Fruit fly (Drosophila melanogaster): ENCODE data around the gene Mgat2.

Mgat2 gene

dm6 chr3R:29983073-29983544, 38.9 kb downstream of the Mgat2 start, which contains the start of gene CG7896 (continued):
- TF ChIP-seq Usf (GFP tag; optimal IDR thresholded peaks at IDR 0.05): peak; percentile 41
- TF ChIP-seq CG32772 (GFP tag; IDR thresholded peaks at IDR 0.05): peak; percentile 78
- TF ChIP-seq CG18476 (GFP tag; optimal IDR thresholded peaks at IDR 0.05): peak; percentile 11
- no peak for TF ChIP-seq jumu (GFP tag; optimal IDR thresholded peaks at IDR 0.05)
- peak; percentile 28 for TF ChIP-seq trem (tag; optimal IDR thresholded peaks at IDR 0.05)
- TF ChIP-seq CG1603 (tag; optimal IDR thresholded peaks at IDR 0.05): peak; percentile 31
- peak; percentile 84 for TF ChIP-seq CG31441 (GFP tag; IDR thresholded peaks at IDR 0.05)
- TF ChIP-seq CG12942 (GFP tag; optimal IDR thresholded peaks at IDR 0.05): peak; percentile 38
- peak; percentile 70 for TF ChIP-seq CG3281 (GFP tag; optimal IDR thresholded peaks at IDR 0.05)
- TF ChIP-seq gsb-n (tag; optimal IDR thresholded peaks at IDR 0.05): peak; percentile 12
- TF ChIP-seq Mrtf (GFP tag; IDR thresholded peaks at IDR 0.05): peak; percentile 71; the same call in 1 of the 3 replicates
- peak; percentile 67 for TF ChIP-seq Hmr (GFP tag; optimal IDR thresholded peaks at IDR 0.05)
- peak; percentile 53 for TF ChIP-seq Jarid2 (GFP tag; optimal IDR thresholded peaks at IDR 0.05)
- TF ChIP-seq nerfin-1 (tag; optimal IDR thresholded peaks at IDR 0.05): peak; percentile 45
- TF ChIP-seq dati (GFP tag; IDR thresholded peaks at IDR 0.05): no peak
- peak in 1 of 3 experiments; percentile 13 for TF ChIP-seq Stat92E (GFP tag; optimal IDR thresholded peaks at IDR 0.05)
- peak; percentile 72 for TF ChIP-seq CG8924 (tag; optimal IDR thresholded peaks at IDR 0.05)
- no peak for TF ChIP-seq z (GFP tag; IDR thresholded peaks at IDR 0.05)
- TF ChIP-seq Hr51 (GFP tag; optimal IDR thresholded peaks at IDR 0.05): peak in 1 of 2 experiments; percentile 73
- no peak for TF ChIP-seq Bgb (GFP tag; IDR thresholded peaks at IDR 0.05; ENCODE audit: partially characterized antibody)
- peak; percentile 91 for TF ChIP-seq corto (GFP tag; optimal IDR thresholded peaks at IDR 0.05)
- TF ChIP-seq fru (optimal IDR thresholded peaks at IDR 0.05): no peak
- peak; percentile 88 for TF ChIP-seq Ptx1 (GFP tag; IDR thresholded peaks at IDR 0.05)
- TF ChIP-seq NC2β (GFP tag; optimal IDR thresholded peaks at IDR 0.05): no peak
- TF ChIP-seq usp (GFP tag; optimal IDR thresholded peaks at IDR 0.05): no peak
- TF ChIP-seq CG17912 (GFP tag; optimal IDR thresholded peaks at IDR 0.05): no peak
- no peak for TF ChIP-seq Neu2 (GFP tag; optimal IDR thresholded peaks at IDR 0.05; ENCODE audit: borderline replicate concordance)
- TF ChIP-seq Fer3 (tag; optimal IDR thresholded peaks at IDR 0.05): peak; percentile 56
- TF ChIP-seq CG31224 (GFP tag; IDR thresholded peaks at IDR 0.05): peak; percentile 72
- no peak for TF ChIP-seq CG7963 (GFP tag; IDR thresholded peaks at IDR 0.05; ENCODE audit: partially characterized antibody)
- no peak for TF ChIP-seq unc-4 (GFP tag; IDR thresholded peaks at IDR 0.05; ENCODE audit: partially characterized antibody)
- peak; percentile 25 for TF ChIP-seq CG2202 (tag; optimal IDR thresholded peaks at IDR 0.05)
- peak; percentile 19 for TF ChIP-seq sd (tag; optimal IDR thresholded peaks at IDR 0.05)
- 0 out of 3 replicates have a peak, but pooled peaks have one; percentile 27 for TF ChIP-seq CG6791 (GFP tag; IDR thresholded peaks at IDR 0.05; ENCODE audit: partially characterized antibody)
- no peak for TF ChIP-seq CG11398 (GFP tag; optimal IDR thresholded peaks at IDR 0.05)
- peak; percentile 29 for TF ChIP-seq CG8281 (tag; optimal IDR thresholded peaks at IDR 0.05)
- TF ChIP-seq grn (GFP tag; optimal IDR thresholded peaks at IDR 0.05): no peak
- peak; percentile 63 for TF ChIP-seq org-1 (GFP tag; optimal IDR thresholded peaks at IDR 0.05)
- no peak for TF ChIP-seq CG14860 (GFP tag; IDR thresholded peaks at IDR 0.05; ENCODE audit: partially characterized antibody)
- TF ChIP-seq row (GFP tag; IDR thresholded peaks at IDR 0.05): peak; percentile 94
- TF ChIP-seq CG2889 (GFP tag; IDR thresholded peaks at IDR 0.05): peak; percentile 33; the same call in 1 of the 3 replicates
- TF ChIP-seq chn (GFP tag; optimal IDR thresholded peaks at IDR 0.05): no peak
- peak; percentile 33 for TF ChIP-seq twi (tag; optimal IDR thresholded peaks at IDR 0.05)
- 0 out of 3 replicates have a peak, but pooled peaks have one; percentile 9 for TF ChIP-seq Doc3 (GFP tag; IDR thresholded peaks at IDR 0.05; ENCODE audit: partially characterized antibody)
- TF ChIP-seq CG15479 (GFP tag; optimal IDR thresholded peaks at IDR 0.05): no peak
- TF ChIP-seq CG12299 (tag; optimal IDR thresholded peaks at IDR 0.05): no peak
- peak; percentile 37 for TF ChIP-seq sqz (GFP tag; optimal IDR thresholded peaks at IDR 0.05)
- TF ChIP-seq CG14667 (GFP tag; IDR thresholded peaks at IDR 0.05): peak; percentile 66; the same call in 1 of the 2 replicates
- peak; percentile 47 for TF ChIP-seq ATbp (GFP tag; optimal IDR thresholded peaks at IDR 0.05)

Measured in whole organism, embryonic.